Fruit fly (Drosophila melanogaster) whole organism, embryonic: ENCODE measurements around the gene CG46460.
A peak's percentile ranks its signal among the peaks of the same experiment; 100 is the strongest.

ENCODE experiments used
- Bdp1 ChIP-seq: fragments of 200-800 bp; sonication (Bioruptor generic); optimal IDR thresholded peaks from 3 replicates; lab custom pipeline; 2016; ENCODE audit warnings: missing biosample characterization, missing genetic modification characterization
- C15 ChIP-seq: fragments of 200-800 bp; sonication (Bioruptor generic); IDR thresholded peaks from 3 replicates; pipeline ENCODE4 v1.3.6; 2022; ENCODE audit warnings: missing biosample characterization, missing genetic modification characterization
- CG10462 ChIP-seq: fragments of 200-800 bp; sonication (Bioruptor generic); optimal IDR thresholded peaks from 2 replicates; lab custom pipeline; 2016; ENCODE audit warnings: missing biosample characterization, missing genetic modification characterization
- CG10565 ChIP-seq: fragments of 200-800 bp; sonication (Bioruptor generic); optimal IDR thresholded peaks from 3 replicates; lab custom pipeline; 2016; ENCODE audit warnings: missing biosample characterization, mild to moderate bottlenecking, missing genetic modification characterization
- CG11456 ChIP-seq: fragments of 200-800 bp; sonication (Bioruptor generic); IDR thresholded peaks from 3 replicates; pipeline ENCODE4 v1.3.6; 2022; ENCODE audit warnings: missing biosample characterization, missing genetic modification characterization
- CG12219 ChIP-seq: fragments of 200-800 bp; sonication (Bioruptor generic); optimal IDR thresholded peaks from 3 replicates; lab custom pipeline; 2018; ENCODE audit warnings: missing biosample characterization, mild to moderate bottlenecking, missing genetic modification characterization
- CG12744 ChIP-seq: fragments of 200-800 bp; sonication (Bioruptor generic); optimal IDR thresholded peaks from 2 replicates; lab custom pipeline; 2016; ENCODE audit warnings: missing biosample characterization, missing genetic modification characterization
- CG13296 ChIP-seq: fragments of 200-800 bp; sonication (Bioruptor generic); optimal IDR thresholded peaks from 3 replicates; lab custom pipeline; 2018; ENCODE audit warnings: missing biosample characterization, mild to moderate bottlenecking, missing genetic modification characterization
- CG13624 ChIP-seq: fragments of 200-800 bp; sonication (Bioruptor generic); optimal IDR thresholded peaks from 2 replicates; lab custom pipeline; 2016; ENCODE audit warnings: missing biosample characterization, missing genetic modification characterization
- CG14014 ChIP-seq: fragments of 200-800 bp; sonication (Bioruptor generic); IDR thresholded peaks from 2 replicates; pipeline ENCODE4 v1.3.6; 2022; ENCODE audit warnings: missing biosample characterization, missing genetic modification characterization
- CG14710 ChIP-seq: fragments of 200-800 bp; sonication (Bioruptor generic); optimal IDR thresholded peaks from 3 replicates; lab custom pipeline; 2019; ENCODE audit warnings: missing biosample characterization, mild to moderate bottlenecking, missing genetic modification characterization, moderate library complexity
- CG17829 ChIP-seq: fragments of 200-800 bp; optimal IDR thresholded peaks from 2 replicates; lab custom pipeline; 2019; ENCODE audit warnings: missing biosample characterization, mild to moderate bottlenecking, missing genetic modification characterization, moderate library complexity
- CG18599 ChIP-seq: fragments of 200-800 bp; sonication (Bioruptor generic); optimal IDR thresholded peaks from 3 replicates; lab custom pipeline; 2017; ENCODE audit warnings: missing biosample characterization, missing genetic modification characterization, mild to moderate bottlenecking, moderate library complexity, missing genetic modification reagents
- CG2678 ChIP-seq: fragments of 200-800 bp; sonication (Bioruptor generic); optimal IDR thresholded peaks from 3 replicates; lab custom pipeline; 2019; ENCODE audit warnings: missing biosample characterization, mild to moderate bottlenecking, missing genetic modification characterization, moderate library complexity
- CG3163 ChIP-seq: fragments of 200-800 bp; sonication (Bioruptor generic); optimal IDR thresholded peaks from 3 replicates; lab custom pipeline; 2016; ENCODE audit warnings: missing biosample characterization, missing genetic modification characterization
- CG3407 ChIP-seq: fragments of 200-800 bp; sonication (Bioruptor generic); optimal IDR thresholded peaks from 2 replicates; lab custom pipeline; 2018; ENCODE audit warnings: missing biosample characterization, mild to moderate bottlenecking, missing genetic modification characterization
- CG4360 ChIP-seq: fragments of 200-800 bp; sonication (Bioruptor generic); IDR thresholded peaks from 2 replicates; pipeline ENCODE4 v1.3.6; 2022; ENCODE audit warnings: missing biosample characterization, missing genetic modification characterization
- CG4404 ChIP-seq: fragments of 200-800 bp; sonication (Bioruptor generic); IDR thresholded peaks from 2 replicates; pipeline ENCODE4 v1.3.6; 2022; ENCODE audit warnings: missing biosample characterization, missing genetic modification characterization
- CG7357 ChIP-seq: fragments of 200-800 bp; sonication (Bioruptor generic); IDR thresholded peaks from 3 replicates; pipeline ENCODE4 v1.3.6; 2022; ENCODE audit warnings: missing biosample characterization, missing genetic modification characterization
- CG7556 ChIP-seq: fragments of 200-800 bp; sonication (Bioruptor generic); optimal IDR thresholded peaks from 2 replicates; lab custom pipeline; 2017; ENCODE audit warnings: missing biosample characterization, mild to moderate bottlenecking, missing genetic modification characterization
- CG8089 ChIP-seq: fragments of 200-800 bp; sonication (Bioruptor generic); optimal IDR thresholded peaks from 3 replicates; lab custom pipeline; 2016; ENCODE audit warnings: missing biosample characterization, missing genetic modification characterization
- CG8388 ChIP-seq: fragments of 200-800 bp; sonication (Bioruptor generic); optimal IDR thresholded peaks from 2 replicates; lab custom pipeline; 2019; ENCODE audit warnings: missing biosample characterization, mild to moderate bottlenecking, missing genetic modification characterization, moderate library complexity
- CG8924 ChIP-seq: fragments of 200-800 bp; optimal IDR thresholded peaks from 3 replicates; lab custom pipeline; 2019; ENCODE audit warnings: missing biosample characterization, mild to moderate bottlenecking, missing genetic modification characterization, moderate library complexity
- CG9437 ChIP-seq: fragments of 200-800 bp; sonication (Bioruptor generic); optimal IDR thresholded peaks from 2 replicates; lab custom pipeline; 2018; ENCODE audit warnings: missing biosample characterization, mild to moderate bottlenecking, missing genetic modification characterization
- CG9727 ChIP-seq: fragments of 200-800 bp; sonication (Bioruptor generic); optimal IDR thresholded peaks from 3 replicates; lab custom pipeline; 2017; ENCODE audit warnings: missing biosample characterization, mild to moderate bottlenecking, missing genetic modification characterization
- Ets65A ChIP-seq: fragments of 200-800 bp; sonication (Bioruptor generic); peaks from one replicate; lab custom pipeline; 2016; ENCODE audit warnings: missing biosample characterization, missing genetic modification characterization
- Ets97D ChIP-seq: fragments of 200-800 bp; sonication (Bioruptor generic); optimal IDR thresholded peaks from 3 replicates; lab custom pipeline; 2016; ENCODE audit warnings: missing biosample characterization, missing genetic modification characterization
- Hsf ChIP-seq: fragments of 200-800 bp; sonication (Bioruptor generic); optimal IDR thresholded peaks from 3 replicates; lab custom pipeline; 2016; ENCODE audit warnings: missing biosample characterization, missing genetic modification characterization
- ash1 ChIP-seq: fragments of 200-800 bp; sonication (Bioruptor generic); optimal IDR thresholded peaks from 2 replicates; lab custom pipeline; 2018; ENCODE audit warnings: missing biosample characterization, mild to moderate bottlenecking, missing genetic modification characterization
- az2 ChIP-seq: fragments of 200-800 bp; sonication (Bioruptor generic); optimal IDR thresholded peaks from 3 replicates; lab custom pipeline; 2016; ENCODE audit warnings: missing biosample characterization, missing genetic modification characterization
- bcd ChIP-seq: fragments of 200-800 bp; sonication (Bioruptor generic); optimal IDR thresholded peaks from 2 replicates; lab custom pipeline; 2017; ENCODE audit warnings: missing biosample characterization, mild to moderate bottlenecking, missing genetic modification characterization
- bsh ChIP-seq, 2 experiments: fragments of 200-800 bp; sonication (Bioruptor generic); optimal IDR thresholded peaks; 2 replicates each; lab custom pipeline; 2017 to 2018; ENCODE audit warnings: mild to moderate bottlenecking in 2 of 2, missing biosample characterization in 2 of 2, missing genetic modification characterization in 2 of 2, moderate library complexity in 1 of 2
- caup ChIP-seq: fragments of 200-800 bp; sonication (Bioruptor generic); optimal IDR thresholded peaks from 3 replicates; lab custom pipeline; 2017; ENCODE audit warnings: missing biosample characterization, mild to moderate bottlenecking, missing genetic modification characterization, moderate library complexity; ENCODE audit not compliant: severe bottlenecking
- ci ChIP-seq: fragments of 200-800 bp; sonication (Bioruptor generic); IDR thresholded peaks from 3 replicates; pipeline ENCODE4 v1.3.6; 2022; ENCODE audit warnings: missing biosample characterization, missing genetic modification characterization
- dmrt11E ChIP-seq: fragments of 200-800 bp; sonication (Bioruptor generic); optimal IDR thresholded peaks from 3 replicates; lab custom pipeline; 2018; ENCODE audit warnings: missing biosample characterization, mild to moderate bottlenecking, missing genetic modification characterization, moderate library complexity
- emc ChIP-seq: fragments of 200-800 bp; sonication (Bioruptor generic); optimal IDR thresholded peaks from 2 replicates; lab custom pipeline; 2016; ENCODE audit warnings: missing biosample characterization, missing genetic modification characterization
- gsb-n ChIP-seq: fragments of 200-800 bp; sonication (Bioruptor generic); optimal IDR thresholded peaks from 3 replicates; lab custom pipeline; 2018; ENCODE audit warnings: missing biosample characterization, mild to moderate bottlenecking, missing genetic modification characterization
- hb ChIP-seq: fragments of 200-800 bp; sonication (Bioruptor generic); IDR thresholded peaks from 3 replicates; pipeline ENCODE4 v1.3.6; 2022; ENCODE audit warnings: missing biosample characterization, missing genetic modification characterization; ENCODE audit not compliant: partially characterized antibody
- hbn ChIP-seq: fragments of 200-800 bp; sonication (Bioruptor generic); IDR thresholded peaks from 2 replicates; pipeline ENCODE4 v1.3.6; 2022; ENCODE audit warnings: missing biosample characterization, missing genetic modification characterization; ENCODE audit not compliant: partially characterized antibody
- klu ChIP-seq: fragments of 200-800 bp; sonication (Bioruptor generic); IDR thresholded peaks from 2 replicates; pipeline ENCODE4 v1.3.6; 2022; ENCODE audit warnings: missing biosample characterization, missing genetic modification characterization
- lmd ChIP-seq: fragments of 200-800 bp; sonication (Bioruptor generic); IDR thresholded peaks from 2 replicates; pipeline ENCODE4 v1.3.6; 2022; ENCODE audit warnings: missing biosample characterization, missing genetic modification characterization
- mam ChIP-seq: fragments of 200-800 bp; sonication (Bioruptor generic); optimal IDR thresholded peaks from 3 replicates; lab custom pipeline; 2016; ENCODE audit warnings: missing biosample characterization, missing genetic modification characterization
- nerfin-1 ChIP-seq: fragments of 200-800 bp; sonication (Bioruptor generic); optimal IDR thresholded peaks from 3 replicates; lab custom pipeline; 2019; ENCODE audit warnings: missing biosample characterization, mild to moderate bottlenecking, missing genetic modification characterization, moderate library complexity
- org-1 ChIP-seq: fragments of 200-800 bp; sonication (Bioruptor generic); optimal IDR thresholded peaks from 2 replicates; lab custom pipeline; 2017; ENCODE audit warnings: missing biosample characterization, missing genetic modification characterization
- peb ChIP-seq: fragments of 200-800 bp; sonication (Bioruptor generic); IDR thresholded peaks from 2 replicates; pipeline ENCODE4 v1.3.6; 2022; ENCODE audit warnings: missing biosample characterization, missing genetic modification characterization
- slbo ChIP-seq: fragments of 200-800 bp; sonication (Bioruptor generic); IDR thresholded peaks from 2 replicates; pipeline ENCODE4 v1.3.6; 2022; ENCODE audit warnings: missing biosample characterization, missing genetic modification characterization
- sna ChIP-seq: fragments of 200-800 bp; sonication (Bioruptor generic); IDR thresholded peaks from 2 replicates; pipeline ENCODE4 v1.3.6; 2022; ENCODE audit warnings: missing biosample characterization, missing genetic modification characterization; ENCODE audit not compliant: partially characterized antibody
- ssp ChIP-seq: fragments of 200-800 bp; sonication (Bioruptor generic); IDR thresholded peaks from 2 replicates; pipeline ENCODE4 v1.3.6; 2022; ENCODE audit warnings: missing biosample characterization, missing genetic modification characterization
- zen ChIP-seq: fragments of 200-800 bp; sonication (Bioruptor generic); optimal IDR thresholded peaks from 3 replicates; lab custom pipeline; 2018; ENCODE audit warnings: missing biosample characterization, mild to moderate bottlenecking, missing genetic modification characterization, moderate library complexity
- zf30C ChIP-seq: fragments of 200-800 bp; sonication (Bioruptor generic); optimal IDR thresholded peaks from 3 replicates; lab custom pipeline; 2018; ENCODE audit warnings: missing biosample characterization, mild to moderate bottlenecking, missing genetic modification characterization

Gene CG46460

dm6 chr3L:4259102-4259558 is 32.0 kb upstream of the CG46460 start, which contains the start of the genes CG15011 and CG1309 (continued):
- peak; percentile 92 for TF ChIP-seq CG14710 (tag; lab: Kevin White, UChicago)
- peak; percentile 93 for TF ChIP-seq nerfin-1 (tag; lab: Kevin White, UChicago)
- peak; percentile 71 for TF ChIP-seq CG14014 (GFP tag; lab: Robert Waterston, UW)
- peak; percentile 76 for TF ChIP-seq Bdp1 (GFP tag; lab: Kevin White, UChicago)
- TF ChIP-seq CG3407: peak; percentile 61
- peak; percentile 83 for TF ChIP-seq CG18599 (GFP tag; lab: Kevin White, UChicago)
- peak; percentile 33 to 83 for TF ChIP-seq bsh (GFP tag; optimal IDR thresholded peaks at IDR 0.05; lab: Kevin White, UChicago)
- peak; percentile 68 for TF ChIP-seq CG10462 (GFP tag; lab: Kevin White, UChicago)
- TF ChIP-seq CG7357: peak; percentile 55; the same call in 2 of the 3 replicates
- peak; percentile 76 for TF ChIP-seq gsb-n (tag; lab: Kevin White, UChicago)
- peak; percentile 66 for TF ChIP-seq ssp (GFP tag; lab: Robert Waterston, UW)
- no peak for TF ChIP-seq CG4360 (GFP tag; lab: Robert Waterston, UW)
- TF ChIP-seq ci: peak; percentile 81
- TF ChIP-seq dmrt11E (tag; lab: Kevin White, UChicago): peak; percentile 85
- TF ChIP-seq CG4404: peak; percentile 66
- TF ChIP-seq CG2678: peak; percentile 87
- peak; percentile 60; the same call in 1 of the 3 replicates for TF ChIP-seq C15 (GFP tag; lab: Robert Waterston, UW)
- TF ChIP-seq ash1: no peak
- peak; percentile 88 for TF ChIP-seq CG13624
- TF ChIP-seq hb (GFP tag; lab: Robert Waterston, UW): no peak
- peak; percentile 23 for TF ChIP-seq org-1 (GFP tag; lab: Kevin White, UChicago)
- peak; percentile 84 for TF ChIP-seq CG8924
- peak; percentile 58 for TF ChIP-seq Ets97D (GFP tag; lab: Kevin White, UChicago)
- TF ChIP-seq CG9727 (GFP tag; lab: Kevin White, UChicago): peak; percentile 84
- TF ChIP-seq sna: no peak
- peak; percentile 63 for TF ChIP-seq peb (GFP tag; lab: Robert Waterston, UW)
- peak; percentile 83 for TF ChIP-seq lmd (GFP tag; lab: Robert Waterston, UW)
- peak; percentile 90 for TF ChIP-seq CG17829 (tag; lab: Kevin White, UChicago)
- TF ChIP-seq caup (GFP tag; lab: Kevin White, UChicago): peak; percentile 68
- peak; percentile 84 for TF ChIP-seq CG8388 (GFP tag; lab: Kevin White, UChicago)
- peak; percentile 78 for TF ChIP-seq CG13296 (GFP tag; lab: Kevin White, UChicago)
- peak; percentile 14 for TF ChIP-seq CG10565
- peak; percentile 91 for TF ChIP-seq mam
- TF ChIP-seq Ets65A (GFP tag; lab: Kevin White, UChicago): peak; percentile 99
- TF ChIP-seq CG12219 (GFP tag; lab: Kevin White, UChicago): peak; percentile 50
- TF ChIP-seq CG11456: peak; percentile 75; the same call in 2 of the 3 replicates
- TF ChIP-seq az2 (GFP tag; lab: Kevin White, UChicago): peak; percentile 81
- TF ChIP-seq hbn (GFP tag; lab: Robert Waterston, UW): no peak
- peak; percentile 71 for TF ChIP-seq CG8089 (GFP tag; lab: Kevin White, UChicago)
- peak; percentile 85 for TF ChIP-seq zen
- TF ChIP-seq CG12744: peak; percentile 82
- TF ChIP-seq emc (GFP tag; lab: Kevin White, UChicago): peak; percentile 24
- peak; percentile 80 for TF ChIP-seq bcd
- no peak for TF ChIP-seq zf30C (GFP tag; lab: Kevin White, UChicago)
- TF ChIP-seq CG9437 (GFP tag; lab: Kevin White, UChicago): peak; percentile 63
- peak; percentile 63 for TF ChIP-seq CG3163 (GFP tag; lab: Kevin White, UChicago)
- TF ChIP-seq klu (GFP tag; lab: Robert Waterston, UW): peak; percentile 69; the same call in 1 of the 2 replicates
- TF ChIP-seq Hsf (GFP tag; lab: Kevin White, UChicago): peak; percentile 91
- TF ChIP-seq slbo (GFP tag; lab: Robert Waterston, UW): peak; percentile 90
- TF ChIP-seq CG7556: peak; percentile 75
